Worm (Caenorhabditis elegans) whole organism, L1 larva: ENCODE results near the gene pes-4.

ENCODE experiments used
- efl-1 ChIP-seq, 4 experiments: fragments of 150-350 bp; optimal IDR thresholded peaks in 3 of 4; peaks in 1 of 4; 1 replicate in 1 of 4; 2 replicates in 3 of 4; lab custom pipeline; 2014; ENCODE audit warnings: missing biosample characterization in 2 of 4, missing genetic modification characterization in 2 of 4, missing genetic modification reagents in 2 of 4
- lin-15B ChIP-seq: fragments of 150-350 bp; sonication (generic microtip); optimal IDR thresholded peaks from 3 replicates; lab custom pipeline; 2014; ENCODE audit warnings: missing biosample characterization, missing genetic modification characterization
- lin-39 ChIP-seq: fragments of 150-350 bp; optimal IDR thresholded peaks from 2 replicates; lab custom pipeline; 2014; ENCODE audit warnings: missing biosample characterization, missing genetic modification reagents, missing genetic modification characterization
- mdl-1 ChIP-seq, 2 experiments: fragments of 150-350 bp; optimal IDR thresholded peaks; 2 replicates each; lab custom pipeline; 2014 to 2017; ENCODE audit warnings: missing biosample characterization in 2 of 2, missing genetic modification characterization in 2 of 2, inconsistent platforms in 1 of 2
- nhr-11 ChIP-seq: fragments of 150-350 bp; optimal IDR thresholded peaks from 2 replicates; lab custom pipeline; 2014; ENCODE audit warnings: missing biosample characterization, missing genetic modification characterization
- nhr-28 ChIP-seq: fragments of 150-350 bp; optimal IDR thresholded peaks from 2 replicates; lab custom pipeline; 2014; ENCODE audit warnings: missing biosample characterization, missing genetic modification characterization
- nhr-71 ChIP-seq: sonication (generic microtip); optimal IDR thresholded peaks from 2 replicates; lab custom pipeline; 2016; ENCODE audit warnings: mild to moderate bottlenecking, missing genetic modification characterization, moderate library complexity, missing compliant biosample characterization
- nhr-76 ChIP-seq: sonication (generic microtip); optimal IDR thresholded peaks from 2 replicates; lab custom pipeline; 2017; ENCODE audit warnings: missing biosample characterization, missing genetic modification characterization
- nhr-77 ChIP-seq: fragments of 150-350 bp; optimal IDR thresholded peaks from 2 replicates; lab custom pipeline; 2014; ENCODE audit warnings: missing biosample characterization, missing genetic modification characterization
- snpc-4 ChIP-seq: fragments of 150-350 bp; optimal IDR thresholded peaks from 2 replicates; lab custom pipeline; 2014; ENCODE audit warnings: missing biosample characterization, missing genetic modification characterization
- zag-1 ChIP-seq: fragments of 150-350 bp; optimal IDR thresholded peaks from 2 replicates; lab custom pipeline; 2014; ENCODE audit warnings: missing biosample characterization, missing genetic modification characterization

ce11 chrIII:1228593-1228992 lies 1.5 kb downstream of the pes-4 start:
- TF ChIP-seq nhr-71 (tag; lab: Kevin White, UChicago) (no peak), nhr-11 (tag; lab: Kevin White, UChicago) (no peak), zag-1 (tag; lab: Kevin White, UChicago) (no peak), nhr-76 (tag; lab: Kevin White, UChicago) (no peak), efl-1 (optimal IDR thresholded peaks at IDR 0.05; lab: Kevin White, UChicago) (no peak), efl-1 (GFP tag; optimal IDR thresholded peaks at IDR 0.05 in 1 of 2; lab: Kevin White, UChicago) (no peak), lin-39 (tag; lab: Kevin White, UChicago) (no peak), nhr-77 (tag; lab: Kevin White, UChicago) (no peak), nhr-28 (no peak), lin-15B (no peak), mdl-1 (tag; optimal IDR thresholded peaks at IDR 0.05; lab: Kevin White, UChicago) (no peak), snpc-4 (tag; lab: Kevin White, UChicago) (no peak)
